Fruit fly (Drosophila melanogaster) whole organism, prepupa: Measurements from ENCODE around the gene Hsp70Ba.

Experiments used
- Blimp-1 ChIP-seq: fragments of 200-800 bp; sonication (Bioruptor generic); optimal IDR thresholded peaks from 3 replicates; lab custom pipeline; 2017; ENCODE audit warnings: missing biosample characterization, missing genetic modification characterization, mild to moderate bottlenecking, moderate library complexity, missing genetic modification reagents
- CG11762 ChIP-seq: fragments of 200-800 bp; sonication (Bioruptor generic); optimal IDR thresholded peaks from 3 replicates; lab custom pipeline; 2016; ENCODE audit warnings: missing biosample characterization, missing genetic modification characterization; ENCODE audit not compliant: insufficient read depth
- CG11902 ChIP-seq: fragments of 200-800 bp; sonication (Bioruptor generic); optimal IDR thresholded peaks from 3 replicates; lab custom pipeline; 2016; ENCODE audit warnings: missing biosample characterization, missing genetic modification characterization
- CG15336 ChIP-seq: fragments of 200-800 bp; sonication (Bioruptor generic); IDR thresholded peaks from 2 replicates; pipeline ENCODE4 v1.3.6; 2022; ENCODE audit warnings: missing biosample characterization, missing genetic modification characterization
- CG1621 ChIP-seq: fragments of 200-800 bp; sonication (Bioruptor generic); optimal IDR thresholded peaks from 3 replicates; lab custom pipeline; 2018; ENCODE audit warnings: missing biosample characterization, mild to moderate bottlenecking, missing genetic modification characterization
- CG16779 ChIP-seq: fragments of 200-800 bp; sonication (Bioruptor generic); optimal IDR thresholded peaks from 3 replicates; lab custom pipeline; 2017; ENCODE audit warnings: missing biosample characterization, mild to moderate bottlenecking, missing genetic modification characterization
- CG3032 ChIP-seq: fragments of 200-800 bp; optimal IDR thresholded peaks from 2 replicates; lab custom pipeline; 2019; ENCODE audit warnings: missing biosample characterization, mild to moderate bottlenecking, missing genetic modification characterization, moderate library complexity
- CG6163 ChIP-seq: fragments of 200-800 bp; sonication (Bioruptor generic); IDR thresholded peaks from 3 replicates; pipeline ENCODE4 v1.3.6; 2022; ENCODE audit warnings: missing biosample characterization, missing genetic modification characterization
- CG6276 ChIP-seq: fragments of 200-800 bp; sonication (Bioruptor generic); optimal IDR thresholded peaks from 2 replicates; lab custom pipeline; 2017; ENCODE audit warnings: missing biosample characterization, mild to moderate bottlenecking, missing genetic modification characterization
- CG6808 ChIP-seq: fragments of 200-800 bp; sonication (Bioruptor generic); optimal IDR thresholded peaks from 3 replicates; lab custom pipeline; 2017; ENCODE audit warnings: missing biosample characterization, missing genetic modification characterization, mild to moderate bottlenecking, moderate library complexity, missing genetic modification reagents
- CG6854 ChIP-seq: fragments of 200-800 bp; sonication (Bioruptor generic); optimal IDR thresholded peaks from 2 replicates; lab custom pipeline; 2017; ENCODE audit warnings: missing biosample characterization, mild to moderate bottlenecking, missing genetic modification characterization
- CG8119 ChIP-seq: fragments of 200-800 bp; sonication (Bioruptor generic); IDR thresholded peaks from 3 replicates; pipeline ENCODE4 v1.3.6; 2022; ENCODE audit warnings: missing biosample characterization, missing genetic modification characterization
- CG8319 ChIP-seq: fragments of 200-800 bp; sonication (Bioruptor generic); optimal IDR thresholded peaks from 3 replicates; lab custom pipeline; 2016; ENCODE audit warnings: missing biosample characterization, missing genetic modification characterization
- CG8632 ChIP-seq: fragments of 200-800 bp; sonication (Bioruptor generic); optimal IDR thresholded peaks from 3 replicates; lab custom pipeline; 2016; ENCODE audit warnings: missing biosample characterization, missing genetic modification characterization
- CG9139 ChIP-seq: fragments of 200-800 bp; sonication (Bioruptor generic); optimal IDR thresholded peaks from 3 replicates; lab custom pipeline; 2017; ENCODE audit warnings: missing biosample characterization, mild to moderate bottlenecking, missing genetic modification characterization
- Eip78C ChIP-seq: fragments of 200-800 bp; sonication (Bioruptor generic); peaks from one replicate; lab custom pipeline; 2016; ENCODE audit warnings: missing biosample characterization, missing genetic modification characterization
- Ets21C ChIP-seq: fragments of 200-800 bp; sonication (Bioruptor generic); optimal IDR thresholded peaks from 3 replicates; lab custom pipeline; 2016; ENCODE audit warnings: missing biosample characterization, missing genetic modification characterization
- Ets96B ChIP-seq: fragments of 200-800 bp; optimal IDR thresholded peaks from 2 replicates; lab custom pipeline; 2019; ENCODE audit warnings: missing biosample characterization, mild to moderate bottlenecking, missing genetic modification characterization, moderate library complexity
- Hr38 ChIP-seq: sonication (Bioruptor generic); optimal IDR thresholded peaks from 2 replicates; lab custom pipeline; 2016; ENCODE audit warnings: missing biosample characterization, missing genetic modification characterization
- Hr4 ChIP-seq: fragments of 200-800 bp; sonication (Bioruptor generic); optimal IDR thresholded peaks from 3 replicates; lab custom pipeline; 2016; ENCODE audit warnings: missing biosample characterization, missing genetic modification characterization
- Lpt ChIP-seq: fragments of 200-800 bp; sonication (Bioruptor generic); optimal IDR thresholded peaks from 3 replicates; lab custom pipeline; 2016; ENCODE audit warnings: missing biosample characterization, missing genetic modification characterization
- Smox ChIP-seq: fragments of 200-800 bp; sonication (Bioruptor generic); optimal IDR thresholded peaks from 3 replicates; lab custom pipeline; 2016; ENCODE audit warnings: missing biosample characterization, missing genetic modification characterization
- Sox14 ChIP-seq: fragments of 200-800 bp; sonication (Bioruptor generic); optimal IDR thresholded peaks from 3 replicates; lab custom pipeline; 2016; ENCODE audit warnings: missing biosample characterization, missing genetic modification characterization
- Sox15 ChIP-seq: fragments of 200-800 bp; sonication (Bioruptor generic); optimal IDR thresholded peaks from 3 replicates; lab custom pipeline; 2016; ENCODE audit warnings: missing biosample characterization, missing genetic modification characterization
- achi ChIP-seq: fragments of 200-800 bp; sonication (Bioruptor generic); optimal IDR thresholded peaks from 3 replicates; lab custom pipeline; 2016; ENCODE audit warnings: missing biosample characterization, missing genetic modification characterization
- acj6 ChIP-seq: fragments of 200-800 bp; sonication (Bioruptor generic); optimal IDR thresholded peaks from 3 replicates; lab custom pipeline; 2016; ENCODE audit warnings: missing biosample characterization, missing genetic modification characterization
- cyc ChIP-seq: fragments of 200-800 bp; sonication (Bioruptor generic); optimal IDR thresholded peaks from 3 replicates; lab custom pipeline; 2016; ENCODE audit warnings: missing biosample characterization, missing genetic modification characterization
- dac ChIP-seq: fragments of 200-800 bp; sonication (Bioruptor generic); optimal IDR thresholded peaks from 2 replicates; lab custom pipeline; 2017; ENCODE audit warnings: missing biosample characterization, mild to moderate bottlenecking, missing genetic modification characterization
- dsx ChIP-seq: fragments of 200-800 bp; optimal IDR thresholded peaks from 3 replicates; lab custom pipeline; 2019; ENCODE audit warnings: missing biosample characterization, mild to moderate bottlenecking, missing genetic modification characterization, moderate library complexity; ENCODE audit not compliant: poor library complexity, severe bottlenecking
- eg ChIP-seq: fragments of 200-800 bp; sonication (Bioruptor generic); IDR thresholded peaks from 3 replicates; pipeline ENCODE4 v1.3.6; 2022; ENCODE audit warnings: missing biosample characterization, missing genetic modification characterization
- esn ChIP-seq: fragments of 200-800 bp; sonication (Bioruptor generic); optimal IDR thresholded peaks from 2 replicates; lab custom pipeline; 2016; ENCODE audit warnings: missing biosample characterization, mild to moderate bottlenecking, missing genetic modification characterization, moderate library complexity
- fd85E ChIP-seq: fragments of 200-800 bp; sonication (Bioruptor generic); optimal IDR thresholded peaks from 3 replicates; lab custom pipeline; 2016; ENCODE audit warnings: missing biosample characterization, missing genetic modification characterization
- lz ChIP-seq: fragments of 200-800 bp; sonication (Bioruptor generic); optimal IDR thresholded peaks from 3 replicates; lab custom pipeline; 2016; ENCODE audit warnings: missing biosample characterization, missing genetic modification characterization
- pdm3 ChIP-seq: fragments of 200-800 bp; sonication (Bioruptor generic); optimal IDR thresholded peaks from 3 replicates; lab custom pipeline; 2016; ENCODE audit warnings: missing biosample characterization, missing genetic modification characterization
- spab ChIP-seq: fragments of 200-800 bp; sonication (Bioruptor generic); optimal IDR thresholded peaks from 2 replicates; lab custom pipeline; 2017; ENCODE audit warnings: missing biosample characterization, mild to moderate bottlenecking, missing genetic modification characterization, missing genetic modification reagents
- ss ChIP-seq, 2 experiments: fragments of 200-800 bp; sonication (Bioruptor generic); optimal IDR thresholded peaks; 2 replicates in 1 of 2; 3 replicates in 1 of 2; lab custom pipeline; 2017 to 2018; ENCODE audit warnings: mild to moderate bottlenecking in 2 of 2, missing biosample characterization in 2 of 2, missing genetic modification characterization in 2 of 2, moderate library complexity in 1 of 2
- topi ChIP-seq: fragments of 200-800 bp; sonication (Bioruptor generic); optimal IDR thresholded peaks from 3 replicates; lab custom pipeline; 2016; ENCODE audit warnings: missing biosample characterization, missing genetic modification characterization
- vri ChIP-seq: fragments of 200-800 bp; sonication (Bioruptor generic); optimal IDR thresholded peaks from 3 replicates; lab custom pipeline; 2016; ENCODE audit warnings: missing biosample characterization, mild to moderate bottlenecking, missing genetic modification characterization

The Hsp70Ba gene

dm6 chr3R:12439401-12440143, 28.0 kb downstream of the Hsp70Ba start, which contains the start of gene Desat1:
Gene Desat1, plus strand, starts transcription at chr3R:12439600.
- TF ChIP-seq Eip78C (GFP tag; lab: Kevin White, UChicago), result peak; percentile 66
- no peak for TF ChIP-seq CG6163 (GFP tag; lab: Robert Waterston, UW)
- peak; percentile 43 for TF ChIP-seq esn (GFP tag; lab: Kevin White, UChicago)
- no peak for TF ChIP-seq CG11902 (GFP tag; lab: Kevin White, UChicago)

- TF ChIP-seq CG11762 (GFP tag; lab: Kevin White, UChicago) (no peak), dsx (no peak)
Measured at dm6 chr3R:12439039-12439400, 28.6 kb downstream of the Hsp70Ba start, which contains the start of the genes CG17207 and CG46427. Gene CG17207, minus strand, starts transcription at chr3R:12439139. Gene CG46427, minus strand, starts transcription at chr3R:12439139.

DNA sequence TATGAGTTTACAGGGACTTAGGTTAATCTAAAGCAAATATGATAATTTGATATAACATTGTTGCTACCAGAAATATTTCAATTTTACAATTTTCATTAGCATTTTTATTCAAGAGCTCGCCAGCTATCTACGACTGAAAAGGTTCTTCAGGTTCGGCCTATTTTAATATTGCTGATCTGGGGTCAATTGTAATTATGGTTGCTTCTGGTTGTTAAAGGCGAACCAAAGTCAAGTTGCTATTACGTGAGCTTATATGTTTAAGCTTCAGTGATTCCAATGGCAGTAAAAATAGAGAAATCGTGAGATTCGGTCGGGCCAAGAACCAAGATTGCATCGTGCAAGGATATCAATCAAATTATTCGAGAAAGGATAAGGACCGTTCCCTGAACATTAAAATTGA, 31.6 kb downstream of the Hsp70Ba start, which contains the start of gene Desat2:
TSS of gene Desat2 (plus strand) at position 301 of the 400 bp plus-strand sequence.
- no peak for TF ChIP-seq Ets21C
- no peak for TF ChIP-seq CG1621
- no peak for TF ChIP-seq vri (GFP tag; lab: Kevin White, UChicago)
- TF ChIP-seq CG9139 (GFP tag; lab: Kevin White, UChicago), result no peak
- TF ChIP-seq ss (GFP tag; optimal IDR thresholded peaks at IDR 0.05; lab: Kevin White, UChicago), result no peak

- TF ChIP-seq CG8632 (GFP tag; lab: Kevin White, UChicago), result no peak
- TF ChIP-seq eg (GFP tag; lab: Robert Waterston, UW), result no peak
- no peak for TF ChIP-seq CG8119 (GFP tag; lab: Robert Waterston, UW)
- no peak for TF ChIP-seq ss (GFP tag; optimal IDR thresholded peaks at IDR 0.05; lab: Kevin White, UChicago)
- TF ChIP-seq vri (GFP tag; lab: Kevin White, UChicago), result no peak
- no peak for TF ChIP-seq CG6276
- TF ChIP-seq pdm3 (GFP tag; lab: Kevin White, UChicago), result no peak
- TF ChIP-seq Eip78C (GFP tag; lab: Kevin White, UChicago), result peak; percentile 47
- no peak for TF ChIP-seq CG16779 (tag; lab: Kevin White, UChicago)
- TF ChIP-seq Lpt (GFP tag; lab: Kevin White, UChicago), result peak; percentile 14
- peak; percentile 43 for TF ChIP-seq esn (GFP tag; lab: Kevin White, UChicago)
- TF ChIP-seq acj6 (GFP tag; lab: Kevin White, UChicago), result no peak
- TF ChIP-seq CG3032 (tag; lab: Kevin White, UChicago), result peak; percentile 70
- TF ChIP-seq spab (GFP tag; lab: Kevin White, UChicago), result no peak
- TF ChIP-seq topi (GFP tag; lab: Kevin White, UChicago), result peak; percentile 14
- TF ChIP-seq Ets96B (tag; lab: Kevin White, UChicago), result peak; percentile 35
- TF ChIP-seq lz (GFP tag; lab: Kevin White, UChicago), result peak; percentile 2
- TF ChIP-seq CG11762 (GFP tag; lab: Kevin White, UChicago), result no peak
- no peak for TF ChIP-seq Smox (GFP tag; lab: Kevin White, UChicago)
- no peak for TF ChIP-seq Hr4 (GFP tag; lab: Kevin White, UChicago)
- TF ChIP-seq CG6854 (GFP tag; lab: Kevin White, UChicago), result no peak
- no peak for TF ChIP-seq fd85E (GFP tag; lab: Kevin White, UChicago)
- peak; percentile 10 for TF ChIP-seq CG8319 (GFP tag; lab: Kevin White, UChicago)
- TF ChIP-seq CG6163 (GFP tag; lab: Robert Waterston, UW), result no peak
- TF ChIP-seq Hr38 (GFP tag; lab: Kevin White, UChicago), result no peak
- no peak for TF ChIP-seq Blimp-1
- TF ChIP-seq dsx, result peak; percentile 45
- TF ChIP-seq dac (GFP tag; lab: Kevin White, UChicago), result no peak
- no peak for TF ChIP-seq cyc (GFP tag; lab: Kevin White, UChicago)
- TF ChIP-seq CG11902 (GFP tag; lab: Kevin White, UChicago), result no peak
- no peak for TF ChIP-seq achi (GFP tag; lab: Kevin White, UChicago)
- no peak for TF ChIP-seq CG6808
- TF ChIP-seq Sox15, result no peak
- no peak for TF ChIP-seq CG15336 (GFP tag; lab: Robert Waterston, UW)
- peak; percentile 52 for TF ChIP-seq Sox14 (GFP tag; lab: Kevin White, UChicago)
Measured at dm6 chr3R:12433764-12434163, 33.8 kb downstream of the Hsp70Ba start, which contains the start of the genes Aos1 and Srlp. Gene Aos1, minus strand, starts transcription at chr3R:12433822. Gene Srlp, plus strand, starts transcription at chr3R:12434098.
